Worm (Caenorhabditis elegans): Measurements from ENCODE around the gene ZK822.9.
A peak's percentile ranks its signal among the peaks of the same experiment; 100 is the strongest.

Gene ZK822.9

DNA sequence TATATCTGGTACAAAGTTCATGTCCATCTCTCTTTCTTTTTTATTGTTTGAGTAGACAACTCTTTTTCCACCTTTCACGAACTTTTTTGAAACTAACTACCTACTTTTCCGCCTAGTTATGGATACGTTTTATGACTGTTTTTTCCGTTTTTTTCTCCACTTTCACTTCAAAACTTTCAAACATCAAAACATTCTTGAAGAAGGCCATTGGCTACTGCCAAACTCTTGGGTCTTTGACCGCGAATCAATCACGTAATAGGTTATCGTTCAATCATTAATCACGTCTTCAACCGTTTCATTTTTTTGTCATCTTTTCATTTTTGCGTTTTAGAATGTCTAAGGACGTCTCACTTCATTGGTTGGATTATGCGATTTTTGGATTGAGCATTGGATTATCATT, 21.3 kb downstream of the ZK822.9 start, which contains the start of gene slc-5A12:
Gene slc-5A12, plus strand, starts transcription at position 333 of the 400 bp plus-strand sequence.
- TF ChIP-seq elt-3 (tag; optimal IDR thresholded peaks at IDR 0.05) (no peak), ceh-28 (tag; optimal IDR thresholded peaks at IDR 0.05) (no peak), lin-15B (tag; optimal IDR thresholded peaks at IDR 0.05) (no peak), fkh-10 (GFP tag; optimal IDR thresholded peaks at IDR 0.05) (no peak), tbx-2 (tag; optimal IDR thresholded peaks at IDR 0.05) (no peak), lin-39 (tag; optimal IDR thresholded peaks at IDR 0.05) (no peak)

DNA sequence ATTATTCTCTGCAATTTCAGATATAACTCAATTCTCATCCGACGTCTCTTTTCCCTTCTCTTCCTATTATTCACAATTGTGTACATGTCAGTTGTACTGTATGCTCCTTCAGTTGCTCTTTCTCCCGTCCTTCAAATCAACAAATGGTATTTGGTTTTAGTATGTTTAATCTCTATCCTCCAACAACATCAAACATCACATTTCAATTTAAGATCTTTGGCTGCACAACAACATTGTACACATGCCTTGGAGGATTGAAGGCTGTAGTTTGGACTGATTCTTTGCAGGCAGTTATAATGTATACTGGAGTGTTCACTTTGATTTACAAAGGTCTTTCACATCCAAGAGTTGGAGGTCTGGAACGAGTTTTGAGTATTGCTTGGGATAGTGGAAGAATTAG, 22.8 kb downstream of the ZK822.9 start:
- TF ChIP-seq nhr-43 (tag; optimal IDR thresholded peaks at IDR 0.05; ENCODE audit: poor library complexity, severe bottlenecking) (peak; percentile 44), nhr-77 (tag; optimal IDR thresholded peaks at IDR 0.05) (no peak)

DNA sequence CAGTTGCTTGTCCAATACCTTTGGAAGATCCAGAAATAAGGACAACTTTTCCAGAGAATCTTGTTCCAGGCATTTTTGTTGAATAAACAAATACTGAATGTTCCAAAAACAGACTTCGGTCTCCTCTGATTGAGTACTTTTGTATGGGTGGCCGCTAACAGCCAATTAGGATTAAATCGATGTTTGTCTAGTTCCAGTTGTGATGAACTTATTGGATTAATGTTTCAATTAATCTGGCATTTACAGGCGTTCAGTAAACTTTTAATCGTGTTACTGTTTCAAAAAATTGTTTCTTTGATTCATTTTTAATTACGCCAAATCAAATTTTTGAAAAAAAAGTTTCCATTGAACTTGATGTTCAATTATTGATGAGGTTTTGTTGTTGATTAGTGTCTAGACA, 26.6 kb downstream of the ZK822.9 start, which contains the start of gene ZK829.1:
Gene ZK829.1, minus strand, starts transcription at position 101 of the 400 bp plus-strand sequence.
- TF ChIP-seq elt-2 (tag; optimal IDR thresholded peaks at IDR 0.05) (no peak), elt-1 (tag; optimal IDR thresholded peaks at IDR 0.05) (no peak), nhr-25 (tag; optimal IDR thresholded peaks at IDR 0.05) (no peak), unc-62 (GFP tag; optimal IDR thresholded peaks at IDR 0.05) (no peak), ztf-11 (tag; optimal IDR thresholded peaks at IDR 0.05) (no peak), nhr-237 (tag; optimal IDR thresholded peaks at IDR 0.05) (no peak), lsy-12 (tag; optimal IDR thresholded peaks at IDR 0.05) (no peak), lin-15B (tag; optimal IDR thresholded peaks at IDR 0.05) (no peak), eor-1 (tag; optimal IDR thresholded peaks at IDR 0.05) (no peak), nhr-43 (tag; optimal IDR thresholded peaks at IDR 0.05; ENCODE audit: poor library complexity, severe bottlenecking) (no peak), nhr-12 (tag; optimal IDR thresholded peaks at IDR 0.05) (no peak), nhr-76 (tag; optimal IDR thresholded peaks at IDR 0.05) (no peak), mdl-1 (tag; optimal IDR thresholded peaks at IDR 0.05) (no peak), aly-2 (tag; optimal IDR thresholded peaks at IDR 0.05) (no peak), ZK546.5 (tag; optimal IDR thresholded peaks at IDR 0.05) (no peak), fkh-10 (GFP tag; optimal IDR thresholded peaks at IDR 0.05) (no peak), R02D3.7 (tag; optimal IDR thresholded peaks at IDR 0.05) (no peak), ama-1 (optimal IDR thresholded peaks at IDR 0.05) (no peak)

ce11 chrIV:11945621-11946020, 29.9 kb downstream of the ZK822.9 start, which contains the start of gene ZK829.3:
ZK829.3 (minus strand) TSS chrIV:11945721.
- TF ChIP-seq fkh-10 (GFP tag; optimal IDR thresholded peaks at IDR 0.05), result no peak
- TF ChIP-seq ceh-16 (tag; optimal IDR thresholded peaks at IDR 0.05), result no peak
- no peak for TF ChIP-seq elt-2 (tag; optimal IDR thresholded peaks at IDR 0.05)
- no peak for TF ChIP-seq nhr-237 (tag; optimal IDR thresholded peaks at IDR 0.05)
- TF ChIP-seq nhr-23 (tag; optimal IDR thresholded peaks at IDR 0.05), result no peak
- no peak for TF ChIP-seq daf-12 (tag; optimal IDR thresholded peaks at IDR 0.05)
- TF ChIP-seq ceh-9 (tag; optimal IDR thresholded peaks at IDR 0.05), result no peak
- TF ChIP-seq lin-39 (tag; optimal IDR thresholded peaks at IDR 0.05), result no peak

DNA sequence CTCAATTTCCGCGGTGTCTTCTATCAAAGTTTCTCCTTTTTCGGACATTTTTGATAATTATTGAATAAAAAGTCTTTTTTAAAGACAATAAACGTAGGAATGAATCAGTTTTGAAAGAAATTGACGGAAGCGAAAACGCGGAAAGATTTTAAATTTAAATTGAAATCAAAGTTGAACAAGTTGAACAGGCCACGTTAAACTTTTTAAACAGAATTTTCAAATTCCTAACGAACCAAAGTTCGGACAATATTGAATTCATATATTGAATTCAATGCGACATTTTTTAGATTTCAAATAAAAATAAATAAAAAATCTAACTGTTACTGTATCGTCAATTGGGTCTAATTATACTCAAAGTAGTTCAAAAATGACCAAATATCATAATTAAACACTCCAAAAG, 34.0 kb downstream of the ZK822.9 start, which contains the start of gene hdl-1:
Gene hdl-1, minus strand, starts transcription at position 101 of the 400 bp plus-strand sequence.
- TF ChIP-seq egl-27 (tag; optimal IDR thresholded peaks at IDR 0.05), result no peak
- TF ChIP-seq lin-39 (tag; optimal IDR thresholded peaks at IDR 0.05), result no peak
- TF ChIP-seq pqm-1 (tag; optimal IDR thresholded peaks at IDR 0.05), result no peak
- TF ChIP-seq fos-1 (tag; optimal IDR thresholded peaks at IDR 0.05), result no peak
- no peak for TF ChIP-seq nhr-12 (tag; optimal IDR thresholded peaks at IDR 0.05)
- TF ChIP-seq ceh-9 (tag; optimal IDR thresholded peaks at IDR 0.05), result no peak
- no peak for TF ChIP-seq R02D3.7 (tag; optimal IDR thresholded peaks at IDR 0.05)
- TF ChIP-seq elt-2 (tag; optimal IDR thresholded peaks at IDR 0.05), result no peak
- no peak for TF ChIP-seq skn-1 (tag; optimal IDR thresholded peaks at IDR 0.05)
- no peak for TF ChIP-seq nhr-25 (tag; optimal IDR thresholded peaks at IDR 0.05)
- no peak for TF ChIP-seq fkh-10 (GFP tag; optimal IDR thresholded peaks at IDR 0.05)
- no peak for TF ChIP-seq mml-1 (tag; optimal IDR thresholded peaks at IDR 0.05)
- TF ChIP-seq ceh-16 (tag; optimal IDR thresholded peaks at IDR 0.05), result no peak

ce11 chrIV:11950270-11950669, 34.5 kb downstream of the ZK822.9 start, which contains the start of gene tbx-36:
tbx-36 (plus strand) TSS chrIV:11950570.
- TF ChIP-seq fkh-10 (GFP tag; optimal IDR thresholded peaks at IDR 0.05), result no peak
- TF ChIP-seq R02D3.7 (tag; optimal IDR thresholded peaks at IDR 0.05), result no peak
- no peak for TF ChIP-seq lsy-12 (tag; optimal IDR thresholded peaks at IDR 0.05)
- no peak for TF ChIP-seq daf-12 (tag; optimal IDR thresholded peaks at IDR 0.05)
- TF ChIP-seq ztf-4 (tag; optimal IDR thresholded peaks at IDR 0.05), result no peak
- TF ChIP-seq egl-27 (tag; optimal IDR thresholded peaks at IDR 0.05), result no peak
- no peak for TF ChIP-seq skn-1 (tag; optimal IDR thresholded peaks at IDR 0.05)
- no peak for TF ChIP-seq aly-2 (tag; optimal IDR thresholded peaks at IDR 0.05)
- TF ChIP-seq nhr-43 (tag; optimal IDR thresholded peaks at IDR 0.05; ENCODE audit: poor library complexity, severe bottlenecking), result no peak
- no peak for TF ChIP-seq ama-1 (optimal IDR thresholded peaks at IDR 0.05)
- no peak for TF ChIP-seq nhr-67 (tag; optimal IDR thresholded peaks at IDR 0.05)
- TF ChIP-seq eor-1 (tag; optimal IDR thresholded peaks at IDR 0.05), result no peak
- no peak for TF ChIP-seq elt-1 (tag; optimal IDR thresholded peaks at IDR 0.05)
- TF ChIP-seq nhr-76 (tag; optimal IDR thresholded peaks at IDR 0.05), result no peak
- TF ChIP-seq nhr-77 (tag; optimal IDR thresholded peaks at IDR 0.05), result no peak
- TF ChIP-seq sea-2 (GFP tag; optimal IDR thresholded peaks at IDR 0.05), result no peak
- TF ChIP-seq pqm-1 (tag; optimal IDR thresholded peaks at IDR 0.05), result no peak
- TF ChIP-seq lin-39 (tag; optimal IDR thresholded peaks at IDR 0.05), result no peak
- TF ChIP-seq mdl-1 (tag; optimal IDR thresholded peaks at IDR 0.05), result no peak

Measured in whole organism, L3 larva.